Fruit fly (Drosophila melanogaster) whole organism, wandering third instar larva: ENCODE measurements around the gene hob.

Experiments used
- Abd-B ChIP-seq: fragments of >200 bp; optimal IDR thresholded peaks from 2 replicates; lab custom pipeline; 2017; ENCODE audit warnings: missing biosample characterization, missing genetic modification characterization
- CG9705 ChIP-seq: fragments of 200-800 bp; sonication (Bioruptor generic); optimal IDR thresholded peaks from 2 replicates; lab custom pipeline; 2018; ENCODE audit warnings: missing biosample characterization, mild to moderate bottlenecking, missing genetic modification characterization
- CrebA ChIP-seq: fragments of 200-800 bp; sonication (Bioruptor generic); optimal IDR thresholded peaks from 2 replicates; lab custom pipeline; 2016; ENCODE audit warnings: missing biosample characterization, mild to moderate bottlenecking, missing genetic modification characterization, borderline replicate concordance
- Dfd ChIP-seq: fragments of >200 bp; optimal IDR thresholded peaks from 2 replicates; lab custom pipeline; 2017; ENCODE audit warnings: missing biosample characterization, missing genetic modification characterization
- Dif ChIP-seq: fragments of 200-275, 200-300 bp; sonication (Bioruptor generic); optimal IDR thresholded peaks from 2 replicates; lab custom pipeline; 2018; ENCODE audit warnings: missing biosample characterization, missing genetic modification characterization; ENCODE audit not compliant: partially characterized antibody
- GATAd ChIP-seq: sonication (Bioruptor generic); optimal IDR thresholded peaks from 2 replicates; lab custom pipeline; 2016; ENCODE audit warnings: missing biosample characterization, missing genetic modification characterization
- HLH106 ChIP-seq: fragments of 200-800 bp; optimal IDR thresholded peaks from 3 replicates; lab custom pipeline; 2019; ENCODE audit warnings: missing biosample characterization, mild to moderate bottlenecking, missing genetic modification characterization, moderate library complexity
- Hnf4 ChIP-seq: fragments of 200-800 bp; sonication (Bioruptor generic); optimal IDR thresholded peaks from 2 replicates; lab custom pipeline; 2016; ENCODE audit warnings: missing biosample characterization, mild to moderate bottlenecking, missing genetic modification characterization
- Hr78 ChIP-seq: fragments of >200 bp; optimal IDR thresholded peaks from 2 replicates; lab custom pipeline; 2017; ENCODE audit warnings: missing biosample characterization, missing genetic modification characterization
- Hr83 ChIP-seq: fragments of 200-300 bp; sonication (Bioruptor generic); optimal IDR thresholded peaks from 2 replicates; lab custom pipeline; 2016; ENCODE audit warnings: missing biosample characterization, mild to moderate bottlenecking, missing genetic modification characterization, moderate library complexity; ENCODE audit not compliant: poor library complexity, severe bottlenecking
- Jra ChIP-seq: sonication (Bioruptor generic); optimal IDR thresholded peaks from 2 replicates; lab custom pipeline; 2016; ENCODE audit warnings: missing biosample characterization, missing genetic modification characterization
- Mio ChIP-seq: sonication (Bioruptor generic); optimal IDR thresholded peaks from 2 replicates; lab custom pipeline; 2016; ENCODE audit warnings: missing biosample characterization, missing genetic modification characterization
- Myc ChIP-seq: fragments of >200 bp; optimal IDR thresholded peaks from 2 replicates; lab custom pipeline; 2017
- N ChIP-seq: fragments of >200 bp; optimal IDR thresholded peaks from 2 replicates; lab custom pipeline; 2018; ENCODE audit warnings: missing biosample characterization, missing external identifiers, missing genetic modification characterization
- OdsH ChIP-seq: fragments of 200-800 bp; sonication (Bioruptor generic); optimal IDR thresholded peaks from 2 replicates; lab custom pipeline; 2016; ENCODE audit warnings: missing biosample characterization, mild to moderate bottlenecking, missing genetic modification characterization
- Rel ChIP-seq, 2 experiments: fragments of 200-800 bp; sonication (Bioruptor generic) in 1 of 2; optimal IDR thresholded peaks; 2 replicates in 1 of 2; 3 replicates in 1 of 2; lab custom pipeline; 2016 to 2019; ENCODE audit warnings: mild to moderate bottlenecking in 2 of 2, missing biosample characterization in 2 of 2, missing genetic modification characterization in 2 of 2, moderate library complexity in 1 of 2
- Sp1 ChIP-seq: fragments of 200-800 bp; sonication (Bioruptor generic); optimal IDR thresholded peaks from 3 replicates; lab custom pipeline; 2019; ENCODE audit warnings: missing biosample characterization, mild to moderate bottlenecking, missing genetic modification characterization, moderate library complexity
- Vsx2 ChIP-seq: fragments of 200-300, 225-300 bp; sonication (Bioruptor generic); optimal IDR thresholded peaks from 2 replicates; lab custom pipeline; 2018; ENCODE audit warnings: missing biosample characterization, missing genetic modification characterization; ENCODE audit not compliant: partially characterized antibody
- br ChIP-seq: fragments of 200-800 bp; sonication (Bioruptor generic); optimal IDR thresholded peaks from 2 replicates; lab custom pipeline; 2016; ENCODE audit warnings: missing biosample characterization, missing genetic modification characterization
- brk ChIP-seq: fragments of 200-800 bp; sonication (Bioruptor generic); optimal IDR thresholded peaks from 2 replicates; lab custom pipeline; 2016; ENCODE audit warnings: missing biosample characterization, mild to moderate bottlenecking, missing genetic modification characterization
- dl ChIP-seq, 2 experiments: fragments of 175-275, 200-275 bp in 1 of 2; fragments of 200-275 bp in 1 of 2; sonication (Bioruptor generic); optimal IDR thresholded peaks; lab custom pipeline; 2018; ENCODE audit warnings: mild to moderate bottlenecking in 2 of 2, missing biosample characterization in 2 of 2, missing genetic modification characterization in 2 of 2, moderate library complexity in 2 of 2; ENCODE audit not compliant: partially characterized antibody in 2 of 2, insufficient read depth in 1 of 2
- dmrt93B ChIP-seq: fragments of 200-800 bp; sonication (Bioruptor generic); optimal IDR thresholded peaks from 2 replicates; lab custom pipeline; 2018; ENCODE audit warnings: missing biosample characterization, mild to moderate bottlenecking, missing genetic modification characterization
- dsf ChIP-seq: sonication (Bioruptor generic); optimal IDR thresholded peaks from 2 replicates; lab custom pipeline; 2016; ENCODE audit warnings: missing biosample characterization, missing genetic modification characterization, borderline replicate concordance
- foxo ChIP-seq, 2 experiments: fragments of 200-800 bp; sonication (Bioruptor generic); optimal IDR thresholded peaks; 2 replicates in 1 of 2; 3 replicates in 1 of 2; lab custom pipeline; 2016 to 2017; ENCODE audit warnings: missing biosample characterization in 2 of 2, missing genetic modification characterization in 2 of 2
- fru ChIP-seq: fragments of 200-800 bp; sonication (Bioruptor generic); optimal IDR thresholded peaks from 3 replicates; lab custom pipeline; 2016; ENCODE audit warnings: missing biosample characterization, mild to moderate bottlenecking, missing genetic modification characterization
- h ChIP-seq: fragments of 200-800 bp; sonication (Bioruptor generic); optimal IDR thresholded peaks from 3 replicates; lab custom pipeline; 2016; ENCODE audit warnings: missing biosample characterization, mild to moderate bottlenecking, missing genetic modification characterization
- jim ChIP-seq: fragments of 175-275, 200-325 bp; sonication (Bioruptor generic); optimal IDR thresholded peaks from 2 replicates; lab custom pipeline; 2016; ENCODE audit warnings: missing biosample characterization, mild to moderate bottlenecking, missing genetic modification characterization
- lola ChIP-seq: fragments of >200 bp; optimal IDR thresholded peaks from 2 replicates; lab custom pipeline; 2017; ENCODE audit warnings: missing biosample characterization, missing genetic modification characterization
- pan ChIP-seq: fragments of >200 bp; optimal IDR thresholded peaks from 2 replicates; lab custom pipeline; 2017
- psq ChIP-seq: fragments of 200-800 bp; sonication (Bioruptor generic); optimal IDR thresholded peaks from 3 replicates; lab custom pipeline; 2017; ENCODE audit warnings: missing biosample characterization, mild to moderate bottlenecking, missing genetic modification characterization, moderate library complexity
- rgr ChIP-seq: fragments of 200-800 bp; sonication (Bioruptor generic); optimal IDR thresholded peaks from 3 replicates; lab custom pipeline; 2016; ENCODE audit warnings: missing biosample characterization, mild to moderate bottlenecking, missing genetic modification characterization
- sage ChIP-seq: fragments of 200-800 bp; sonication (Bioruptor generic); optimal IDR thresholded peaks from 2 replicates; lab custom pipeline; 2016; ENCODE audit warnings: missing biosample characterization, mild to moderate bottlenecking, missing genetic modification characterization
- sv ChIP-seq: fragments of 200-800 bp; sonication (Bioruptor generic); optimal IDR thresholded peaks from 3 replicates; lab custom pipeline; 2016; ENCODE audit warnings: missing biosample characterization, missing genetic modification characterization
- tai ChIP-seq: sonication (Bioruptor generic); optimal IDR thresholded peaks from 2 replicates; lab custom pipeline; 2016; ENCODE audit warnings: missing biosample characterization, missing genetic modification characterization
- usp ChIP-seq: fragments of >200 bp; optimal IDR thresholded peaks from 2 replicates; lab custom pipeline; 2017; ENCODE audit warnings: missing biosample characterization, missing genetic modification characterization
- woc ChIP-seq: sonication (Bioruptor generic); optimal IDR thresholded peaks from 2 replicates; lab custom pipeline; 2016; ENCODE audit warnings: missing biosample characterization, mild to moderate bottlenecking, missing genetic modification characterization

hob gene

dm6 chr3L:3198447-3199402, 20.0 kb downstream of the hob start, which contains the start of the genes CG32276 and gry (continued):
- TF ChIP-seq Abd-B (GFP tag; lab: Kevin White, UChicago) (no peak), h (GFP tag; lab: Kevin White, UChicago) (peak; percentile 90), rgr (GFP tag; lab: Kevin White, UChicago) (peak; percentile 87), HLH106 (tag; lab: Kevin White, UChicago) (peak; percentile 79), lola (no peak), Dfd (no peak), Myc (lab: Kevin White, UChicago) (peak; percentile 83), dmrt93B (GFP tag; lab: Kevin White, UChicago) (no peak)

dm6 chr3L:3197464-3197863, 21.3 kb downstream of the hob start, which contains the start of gene CG14966:
Gene CG14966 (minus strand): TSS chr3L:3197631.
- TF ChIP-seq CG9705 (GFP tag; lab: Kevin White, UChicago) (peak; percentile 13), Hr78 (no peak), usp (no peak), OdsH (peak; percentile 44), foxo (GFP tag; optimal IDR thresholded peaks at IDR 0.05; lab: Kevin White, UChicago) (peak in 1 of 2 experiments; percentile 59), fru (GFP tag; lab: Kevin White, UChicago) (peak; percentile 43), HLH106 (tag; lab: Kevin White, UChicago) (peak; percentile 25), dsf (GFP tag; lab: Kevin White, UChicago) (no peak), woc (peak; percentile 68), Hnf4 (peak; percentile 79), Mio (GFP tag; lab: Kevin White, UChicago) (no peak), sage (GFP tag; lab: Kevin White, UChicago) (peak; percentile 25), lola (no peak), dmrt93B (GFP tag; lab: Kevin White, UChicago) (no peak), Sp1 (GFP tag; lab: Kevin White, UChicago) (peak; percentile 15), dl (GFP tag; optimal IDR thresholded peaks at IDR 0.05; lab: Kevin White, UChicago; ENCODE audit: insufficient read depth in 1 of 2, partially characterized antibody in 2 of 2) (no peak), rgr (GFP tag; lab: Kevin White, UChicago) (peak; percentile 59), jim (GFP tag; lab: Kevin White, UChicago) (peak; percentile 14), psq (GFP tag; lab: Kevin White, UChicago) (no peak), Abd-B (GFP tag; lab: Kevin White, UChicago) (no peak), tai (no peak), N (GFP tag; lab: Kevin White, UChicago) (no peak), pan (lab: Kevin White, UChicago) (no peak), Myc (lab: Kevin White, UChicago) (no peak), Hr83 (GFP tag; lab: Kevin White, UChicago) (peak; percentile 55), Dif (no peak), brk (GFP tag; lab: Kevin White, UChicago) (no peak), Rel (GFP tag; optimal IDR thresholded peaks at IDR 0.05; lab: Kevin White, UChicago) (no peak), Rel (tag; optimal IDR thresholded peaks at IDR 0.05; lab: Kevin White, UChicago) (peak; percentile 55), CrebA (no peak), br (GFP tag; lab: Kevin White, UChicago) (peak; percentile 45), sv (GFP tag; lab: Kevin White, UChicago) (peak; percentile 5), h (GFP tag; lab: Kevin White, UChicago) (peak; percentile 55), GATAd (no peak), Jra (GFP tag; lab: Kevin White, UChicago) (peak; percentile 50), Vsx2 (GFP tag; lab: Kevin White, UChicago) (no peak)
